Worm (Caenorhabditis elegans): ENCODE data around the gene T10B9.14.

T10B9.14 gene

ce11 chrII:9802642-9803041 is 20.4 kb upstream of the T10B9.14 start, which contains the start of gene cyp-13A6:
TSS of gene cyp-13A6 (minus strand) at chrII:9802821.
- TF ChIP-seq lin-40 (tag; optimal IDR thresholded peaks at IDR 0.05), result no peak
- peak; percentile 43 for TF ChIP-seq nhr-80 (tag; optimal IDR thresholded peaks at IDR 0.05)

- TF ChIP-seq cebp-1 (GFP tag; IDR thresholded peaks at IDR 0.05) (no peak), cebp-1 (tag; optimal IDR thresholded peaks at IDR 0.05) (peak; percentile 19), Y67H2A.10 (GFP tag; conservative IDR thresholded peaks at IDR 0.05) (no peak), nhr-80 (tag; optimal IDR thresholded peaks at IDR 0.05) (peak; percentile 85)
Measured at ce11 chrII:9800251-9800650, 18.0 kb upstream of the T10B9.14 start, which contains the start of gene cyp-13A5. TSS of gene cyp-13A5 (minus strand) at chrII:9800362.

DNA sequence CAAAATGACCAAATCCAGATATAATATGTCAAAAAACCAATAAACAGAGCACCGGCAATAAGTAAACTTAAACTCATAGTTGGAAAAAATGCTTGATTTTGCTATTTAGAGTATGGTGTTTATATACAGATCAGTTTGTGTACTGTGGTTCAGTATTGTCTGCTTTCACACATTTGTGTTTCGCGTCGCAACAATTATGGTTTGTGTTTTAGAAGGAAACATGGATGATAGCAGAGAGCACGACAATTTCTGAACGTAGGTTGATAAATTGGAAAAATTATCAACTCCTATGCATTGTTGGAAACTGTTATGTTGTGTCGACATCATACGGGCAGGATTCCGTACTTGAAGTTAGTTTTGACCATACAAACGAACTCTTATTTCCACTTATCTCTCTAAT is 15.4 kb upstream of the T10B9.14 start, which contains the start of gene cyp-13A4:
Gene cyp-13A4 (minus strand): TSS at position 77 of the 400 bp plus-strand sequence.
- TF ChIP-seq tbp1 (GFP tag; optimal IDR thresholded peaks at IDR 0.05) (no peak), pha-4 (tag; optimal IDR thresholded peaks at IDR 0.05) (no peak), nhr-80 (tag; optimal IDR thresholded peaks at IDR 0.05) (peak; percentile 80)

- TF ChIP-seq ceh-58 (GFP tag; IDR thresholded peaks at IDR 0.05), result no peak
- no peak for TF ChIP-seq sdz-38 (tag; optimal IDR thresholded peaks at IDR 0.05)
- TF ChIP-seq let-607 (tag; optimal IDR thresholded peaks at IDR 0.05), result no peak
- no peak for TF ChIP-seq lsl-1 (GFP tag; optimal IDR thresholded peaks at IDR 0.05)
Measured at ce11 chrII:9793197-9793596, 11.0 kb upstream of the T10B9.14 start, which contains the start of gene cyp-13A3. TSS of gene cyp-13A3 (minus strand) at chrII:9793297.

DNA sequence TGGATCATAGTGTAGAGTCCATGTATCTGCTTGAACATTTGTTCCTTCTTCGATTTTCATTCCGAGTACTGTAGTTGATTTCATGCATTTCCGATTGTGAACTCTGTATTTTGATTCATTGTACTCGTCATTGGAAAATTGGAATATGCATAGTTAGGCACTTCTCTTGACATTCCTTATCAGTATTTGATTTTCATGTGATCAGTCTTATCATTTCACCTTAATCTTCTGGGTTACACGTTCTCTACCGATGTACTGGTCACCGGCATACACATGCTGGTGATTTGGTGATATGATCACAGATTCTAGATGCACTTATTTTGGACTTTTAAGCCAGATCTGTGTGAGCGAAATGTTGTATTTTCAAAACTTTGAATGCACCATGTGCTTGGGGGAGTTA is 8.9 kb upstream of the T10B9.14 start:
- TF ChIP-seq ztf-22 (GFP tag; optimal IDR thresholded peaks at IDR 0.05), result peak; percentile 38
- TF ChIP-seq nhr-80 (tag; optimal IDR thresholded peaks at IDR 0.05), result peak; percentile 90
- TF ChIP-seq cebp-1 (GFP tag; IDR thresholded peaks at IDR 0.05), result peak; percentile 7; the same call in 1 of the 2 replicates
- TF ChIP-seq cebp-1 (tag; optimal IDR thresholded peaks at IDR 0.05), result no peak
- TF ChIP-seq atf-7 (tag; optimal IDR thresholded peaks at IDR 0.05), result peak; percentile 66
- peak; percentile 53 for TF ChIP-seq ets-4 (GFP tag; optimal IDR thresholded peaks at IDR 0.05)
- no peak for TF ChIP-seq ceh-79 (tag; optimal IDR thresholded peaks at IDR 0.05)

DNA sequence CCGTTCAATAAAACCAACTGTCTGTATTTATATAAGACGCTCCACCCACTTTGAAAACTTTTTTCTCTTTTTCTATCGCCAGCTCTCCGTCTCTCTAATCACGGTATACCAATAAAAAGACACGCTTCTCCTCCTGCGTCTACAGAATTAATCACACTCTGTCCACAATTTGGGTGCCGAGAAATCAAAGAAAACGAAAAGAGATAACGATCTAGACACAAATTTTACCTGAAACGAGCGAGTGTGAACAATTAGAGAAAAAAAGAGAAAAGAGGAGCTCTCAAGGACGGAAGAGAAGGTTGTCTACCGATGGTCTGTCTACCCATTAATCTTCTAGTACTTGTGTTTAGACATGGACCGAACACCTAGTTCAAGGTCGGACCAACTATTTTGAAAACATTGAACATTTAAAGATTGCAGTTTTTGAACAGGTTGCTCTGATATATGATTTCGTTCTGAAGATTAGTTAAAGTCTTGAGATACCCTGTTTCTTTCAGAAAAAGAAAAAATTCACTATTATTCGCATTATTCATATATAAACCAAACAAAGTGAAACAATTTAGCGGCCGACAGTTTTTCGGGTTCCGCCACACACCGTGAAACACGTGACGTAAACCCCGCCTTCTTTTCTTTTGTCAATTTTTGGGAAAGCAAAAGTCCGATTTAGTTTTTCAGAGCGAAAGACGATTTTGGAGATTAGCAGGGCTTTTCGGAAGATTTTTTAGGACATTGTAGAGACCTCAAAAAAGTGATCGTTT is 5.3 kb upstream of the T10B9.14 start, which contains the start of gene cyp-13A2:
Gene cyp-13A2 (minus strand): TSS at position 235 of the 758 bp plus-strand sequence.
- TF ChIP-seq K12H6.12 (tag; optimal IDR thresholded peaks at IDR 0.05) (no peak), unc-62 (GFP tag; optimal IDR thresholded peaks at IDR 0.05) (no peak), tbp1 (GFP tag; optimal IDR thresholded peaks at IDR 0.05) (peak; percentile 57), pha-4 (tag; optimal IDR thresholded peaks at IDR 0.05) (peak; percentile 6), T26A5.8 (tag; optimal IDR thresholded peaks at IDR 0.05) (no peak), ztf-25 (GFP tag; IDR thresholded peaks at IDR 0.05) (no peak), snpc-1.1 (tag; optimal IDR thresholded peaks at IDR 0.05; ENCODE audit: insufficient read depth) (peak; percentile 93), ztf-28 (GFP tag; IDR thresholded peaks at IDR 0.05) (no peak), snpc-3.4 (tag; optimal IDR thresholded peaks at IDR 0.05) (peak; percentile 86), nhr-80 (tag; optimal IDR thresholded peaks at IDR 0.05) (peak; percentile 89), C06A6.2 (GFP tag; conservative IDR thresholded peaks at IDR 0.05) (no peak), ceh-91 (GFP tag; IDR thresholded peaks at IDR 0.05) (no peak), snpc-4 (GFP tag; optimal IDR thresholded peaks at IDR 0.05) (peak; percentile 93), snpc-4 (tag; optimal IDR thresholded peaks at IDR 0.05) (peak; percentile 94 to 98 (median 96)), F33H1.4 (GFP tag; IDR thresholded peaks at IDR 0.05) (peak; percentile 24; the same call in 1 of the 2 replicates), Y53F4B.3 (GFP tag; IDR thresholded peaks at IDR 0.05) (no peak), him-1 (tag; optimal IDR thresholded peaks at IDR 0.05) (peak; percentile 56), unc-130 (GFP tag; optimal IDR thresholded peaks at IDR 0.05) (no peak), ama-1 (optimal IDR thresholded peaks at IDR 0.05) (no peak), ama-1 (GFP tag; optimal IDR thresholded peaks at IDR 0.05) (no peak), F23B12.7 (tag; optimal IDR thresholded peaks at IDR 0.05; ENCODE audit: insufficient read depth) (no peak), B0261.1 (tag; optimal IDR thresholded peaks at IDR 0.05) (no peak), rpc-1 (optimal IDR thresholded peaks at IDR 0.05) (no peak), rpc-1 (tag; optimal IDR thresholded peaks at IDR 0.05) (peak; percentile 3), F52B5.7 (tag; optimal IDR thresholded peaks at IDR 0.05) (no peak), B0336.3 (GFP tag; IDR thresholded peaks at IDR 0.05) (0 out of 2 replicates have a peak, but pooled peaks have one; percentile 27)

Measured in whole organism, young adult.